Fruit fly (Drosophila melanogaster) whole organism, prepupa: ENCODE results near the gene CG42591.

Experiments
- CG10631 ChIP-seq: fragments of 200-800 bp; sonication (Bioruptor generic); optimal IDR thresholded peaks from 2 replicates; lab custom pipeline; 2016; ENCODE audit warnings: missing biosample characterization, missing genetic modification characterization
- CG11762 ChIP-seq: fragments of 200-800 bp; sonication (Bioruptor generic); optimal IDR thresholded peaks from 3 replicates; lab custom pipeline; 2016; ENCODE audit warnings: missing biosample characterization, missing genetic modification characterization; ENCODE audit not compliant: insufficient read depth
- CG11902 ChIP-seq: fragments of 200-800 bp; sonication (Bioruptor generic); optimal IDR thresholded peaks from 3 replicates; lab custom pipeline; 2016; ENCODE audit warnings: missing biosample characterization, missing genetic modification characterization
- CG15336 ChIP-seq: fragments of 200-800 bp; sonication (Bioruptor generic); IDR thresholded peaks from 2 replicates; pipeline ENCODE4 v1.3.6; 2022; ENCODE audit warnings: missing biosample characterization, missing genetic modification characterization
- CG1621 ChIP-seq: fragments of 200-800 bp; sonication (Bioruptor generic); optimal IDR thresholded peaks from 3 replicates; lab custom pipeline; 2018; ENCODE audit warnings: missing biosample characterization, mild to moderate bottlenecking, missing genetic modification characterization
- CG16779 ChIP-seq: fragments of 200-800 bp; sonication (Bioruptor generic); optimal IDR thresholded peaks from 3 replicates; lab custom pipeline; 2017; ENCODE audit warnings: missing biosample characterization, mild to moderate bottlenecking, missing genetic modification characterization
- CG3032 ChIP-seq: fragments of 200-800 bp; optimal IDR thresholded peaks from 2 replicates; lab custom pipeline; 2019; ENCODE audit warnings: missing biosample characterization, mild to moderate bottlenecking, missing genetic modification characterization, moderate library complexity
- CG34406 ChIP-seq: fragments of 200-800 bp; sonication (Bioruptor generic); optimal IDR thresholded peaks from 3 replicates; lab custom pipeline; 2016; ENCODE audit warnings: missing biosample characterization, missing genetic modification characterization
- CG3919 ChIP-seq: fragments of 200-800 bp; sonication (Bioruptor generic); optimal IDR thresholded peaks from 3 replicates; lab custom pipeline; 2016; ENCODE audit warnings: missing biosample characterization, missing genetic modification characterization
- CG6163 ChIP-seq: fragments of 200-800 bp; sonication (Bioruptor generic); IDR thresholded peaks from 3 replicates; pipeline ENCODE4 v1.3.6; 2022; ENCODE audit warnings: missing biosample characterization, missing genetic modification characterization
- CG6276 ChIP-seq: fragments of 200-800 bp; sonication (Bioruptor generic); optimal IDR thresholded peaks from 2 replicates; lab custom pipeline; 2017; ENCODE audit warnings: missing biosample characterization, mild to moderate bottlenecking, missing genetic modification characterization
- CG6792 ChIP-seq: fragments of 200-800 bp; sonication (Bioruptor generic); optimal IDR thresholded peaks from 3 replicates; lab custom pipeline; 2016; ENCODE audit warnings: missing biosample characterization, missing genetic modification characterization
- CG6808 ChIP-seq: fragments of 200-800 bp; sonication (Bioruptor generic); optimal IDR thresholded peaks from 3 replicates; lab custom pipeline; 2017; ENCODE audit warnings: missing biosample characterization, missing genetic modification characterization, mild to moderate bottlenecking, moderate library complexity, missing genetic modification reagents
- CG6854 ChIP-seq: fragments of 200-800 bp; sonication (Bioruptor generic); optimal IDR thresholded peaks from 2 replicates; lab custom pipeline; 2017; ENCODE audit warnings: missing biosample characterization, mild to moderate bottlenecking, missing genetic modification characterization
- CG8119 ChIP-seq: fragments of 200-800 bp; sonication (Bioruptor generic); IDR thresholded peaks from 3 replicates; pipeline ENCODE4 v1.3.6; 2022; ENCODE audit warnings: missing biosample characterization, missing genetic modification characterization
- Eip78C ChIP-seq: fragments of 200-800 bp; sonication (Bioruptor generic); peaks from one replicate; lab custom pipeline; 2016; ENCODE audit warnings: missing biosample characterization, missing genetic modification characterization
- Eip93F ChIP-seq: fragments of 200-800 bp; sonication (Bioruptor generic); optimal IDR thresholded peaks from 2 replicates; lab custom pipeline; 2016; ENCODE audit warnings: missing biosample characterization, mild to moderate bottlenecking, missing genetic modification characterization
- Ets21C ChIP-seq: fragments of 200-800 bp; sonication (Bioruptor generic); optimal IDR thresholded peaks from 3 replicates; lab custom pipeline; 2016; ENCODE audit warnings: missing biosample characterization, missing genetic modification characterization
- Ets96B ChIP-seq: fragments of 200-800 bp; optimal IDR thresholded peaks from 2 replicates; lab custom pipeline; 2019; ENCODE audit warnings: missing biosample characterization, mild to moderate bottlenecking, missing genetic modification characterization, moderate library complexity
- Lpt ChIP-seq: fragments of 200-800 bp; sonication (Bioruptor generic); optimal IDR thresholded peaks from 3 replicates; lab custom pipeline; 2016; ENCODE audit warnings: missing biosample characterization, missing genetic modification characterization
- Met ChIP-seq: fragments of 200-800 bp; sonication (Bioruptor generic); optimal IDR thresholded peaks from 3 replicates; lab custom pipeline; 2016; ENCODE audit warnings: missing biosample characterization, missing genetic modification characterization
- Smox ChIP-seq: fragments of 200-800 bp; sonication (Bioruptor generic); optimal IDR thresholded peaks from 3 replicates; lab custom pipeline; 2016; ENCODE audit warnings: missing biosample characterization, missing genetic modification characterization
- Sox102F ChIP-seq: fragments of 200-800 bp; sonication (Bioruptor generic); optimal IDR thresholded peaks from 2 replicates; lab custom pipeline; 2016; ENCODE audit warnings: missing biosample characterization, mild to moderate bottlenecking, missing genetic modification characterization
- acj6 ChIP-seq: fragments of 200-800 bp; sonication (Bioruptor generic); optimal IDR thresholded peaks from 3 replicates; lab custom pipeline; 2016; ENCODE audit warnings: missing biosample characterization, missing genetic modification characterization
- dac ChIP-seq: fragments of 200-800 bp; sonication (Bioruptor generic); optimal IDR thresholded peaks from 2 replicates; lab custom pipeline; 2017; ENCODE audit warnings: missing biosample characterization, mild to moderate bottlenecking, missing genetic modification characterization
- eg ChIP-seq: fragments of 200-800 bp; sonication (Bioruptor generic); IDR thresholded peaks from 3 replicates; pipeline ENCODE4 v1.3.6; 2022; ENCODE audit warnings: missing biosample characterization, missing genetic modification characterization
- esn ChIP-seq: fragments of 200-800 bp; sonication (Bioruptor generic); optimal IDR thresholded peaks from 2 replicates; lab custom pipeline; 2016; ENCODE audit warnings: missing biosample characterization, mild to moderate bottlenecking, missing genetic modification characterization, moderate library complexity
- fkh ChIP-seq: fragments of 200-800 bp; sonication (Bioruptor generic); optimal IDR thresholded peaks from 3 replicates; lab custom pipeline; 2017; ENCODE audit warnings: missing biosample characterization, mild to moderate bottlenecking, missing genetic modification characterization, moderate library complexity
- lz ChIP-seq: fragments of 200-800 bp; sonication (Bioruptor generic); optimal IDR thresholded peaks from 3 replicates; lab custom pipeline; 2016; ENCODE audit warnings: missing biosample characterization, missing genetic modification characterization
- pdm3 ChIP-seq: fragments of 200-800 bp; sonication (Bioruptor generic); optimal IDR thresholded peaks from 3 replicates; lab custom pipeline; 2016; ENCODE audit warnings: missing biosample characterization, missing genetic modification characterization
- salr ChIP-seq, 2 experiments: fragments of 200-800 bp; sonication (Bioruptor generic); optimal IDR thresholded peaks; 3 replicates each; lab custom pipeline; 2016 to 2018; ENCODE audit warnings: missing biosample characterization in 2 of 2, missing genetic modification characterization in 2 of 2, mild to moderate bottlenecking in 1 of 2
- spab ChIP-seq: fragments of 200-800 bp; sonication (Bioruptor generic); optimal IDR thresholded peaks from 2 replicates; lab custom pipeline; 2017; ENCODE audit warnings: missing biosample characterization, mild to moderate bottlenecking, missing genetic modification characterization, missing genetic modification reagents
- ss ChIP-seq, 2 experiments: fragments of 200-800 bp; sonication (Bioruptor generic); optimal IDR thresholded peaks; 2 replicates in 1 of 2; 3 replicates in 1 of 2; lab custom pipeline; 2017 to 2018; ENCODE audit warnings: mild to moderate bottlenecking in 2 of 2, missing biosample characterization in 2 of 2, missing genetic modification characterization in 2 of 2, moderate library complexity in 1 of 2
- svp ChIP-seq: fragments of 200-800 bp; sonication (Bioruptor generic); peaks from one replicate; lab custom pipeline; 2016; ENCODE audit warnings: missing biosample characterization, missing genetic modification characterization
- topi ChIP-seq: fragments of 200-800 bp; sonication (Bioruptor generic); optimal IDR thresholded peaks from 3 replicates; lab custom pipeline; 2016; ENCODE audit warnings: missing biosample characterization, missing genetic modification characterization
- vri ChIP-seq: fragments of 200-800 bp; sonication (Bioruptor generic); optimal IDR thresholded peaks from 3 replicates; lab custom pipeline; 2016; ENCODE audit warnings: missing biosample characterization, mild to moderate bottlenecking, missing genetic modification characterization

Gene CG42591

dm6 chr3L:8063214-8064156 is 6.3 kb downstream of the CG42591 start, which contains the start of gene Sarm (continued):
- peak; percentile 40 for TF ChIP-seq Ets96B
- peak; percentile 32 for TF ChIP-seq spab (GFP tag; lab: Kevin White, UChicago)
- peak; percentile 81 for TF ChIP-seq Met (GFP tag; lab: Kevin White, UChicago)
- no peak for TF ChIP-seq CG11902
- TF ChIP-seq Eip78C (GFP tag; lab: Kevin White, UChicago), result peak; percentile 24
- peak; percentile 66 for TF ChIP-seq CG6276 (GFP tag; lab: Kevin White, UChicago)
- peak; percentile 44 for TF ChIP-seq CG3032 (tag; lab: Kevin White, UChicago)
- peak in 1 of 2 experiments; percentile 62 for TF ChIP-seq salr (GFP tag; optimal IDR thresholded peaks at IDR 0.05; lab: Kevin White, UChicago)
- no peak for TF ChIP-seq dac (GFP tag; lab: Kevin White, UChicago)
- TF ChIP-seq CG16779 (tag; lab: Kevin White, UChicago), result peak; percentile 58
- no peak for TF ChIP-seq Ets21C (GFP tag; lab: Kevin White, UChicago)
- TF ChIP-seq, all 60 proteins: peak for 49

- TF ChIP-seq Eip93F (GFP tag; lab: Kevin White, UChicago), result peak; percentile 33
- peak; percentile 78 for TF ChIP-seq svp (GFP tag; lab: Kevin White, UChicago)
- TF ChIP-seq CG16779 (tag; lab: Kevin White, UChicago), result peak; percentile 38
- peak; percentile 19; the same call in 1 of the 2 replicates for TF ChIP-seq CG15336 (GFP tag; lab: Robert Waterston, UW)
- TF ChIP-seq CG6276 (GFP tag; lab: Kevin White, UChicago), result peak; percentile 37
- peak; percentile 68 for TF ChIP-seq Eip78C (GFP tag; lab: Kevin White, UChicago)
- TF ChIP-seq ss (GFP tag; optimal IDR thresholded peaks at IDR 0.05; lab: Kevin White, UChicago), result peak in 1 of 2 experiments; percentile 22
- TF ChIP-seq eg (GFP tag; lab: Robert Waterston, UW), result peak; percentile 46; the same call in 1 of the 3 replicates
- TF ChIP-seq CG6854, result peak; percentile 60
Measured at dm6 chr3L:8060188-8060856, 9.4 kb downstream of the CG42591 start.

- no peak for TF ChIP-seq esn (GFP tag; lab: Kevin White, UChicago)
- no peak for TF ChIP-seq pdm3
- TF ChIP-seq acj6 (GFP tag; lab: Kevin White, UChicago), result no peak
- no peak for TF ChIP-seq vri
- TF ChIP-seq CG1621 (tag; lab: Kevin White, UChicago), result no peak
Measured at dm6 chr3L:8059627-8060166, 10.1 kb downstream of the CG42591 start.

- TF ChIP-seq CG10631 (GFP tag; lab: Kevin White, UChicago), result no peak
- no peak for TF ChIP-seq CG6792 (GFP tag; lab: Kevin White, UChicago)
- peak; percentile 41 for TF ChIP-seq Met (GFP tag; lab: Kevin White, UChicago)
- TF ChIP-seq CG34406 (GFP tag; lab: Kevin White, UChicago), result peak; percentile 4
- TF ChIP-seq CG11762 (GFP tag; lab: Kevin White, UChicago), result no peak
- no peak for TF ChIP-seq CG11902
- peak; percentile 11 for TF ChIP-seq CG3919 (GFP tag; lab: Kevin White, UChicago)
- peak; percentile 68 for TF ChIP-seq Eip78C (GFP tag; lab: Kevin White, UChicago)
- peak; percentile 12 for TF ChIP-seq fkh
- TF ChIP-seq CG6808 (GFP tag; lab: Kevin White, UChicago), result no peak
- peak; percentile 44 for TF ChIP-seq CG6276 (GFP tag; lab: Kevin White, UChicago)
- TF ChIP-seq Sox102F, result no peak
- peak; percentile 30; the same call in 1 of the 3 replicates for TF ChIP-seq CG8119 (GFP tag; lab: Robert Waterston, UW)
- peak; percentile 16 for TF ChIP-seq acj6 (GFP tag; lab: Kevin White, UChicago)
- TF ChIP-seq eg (GFP tag; lab: Robert Waterston, UW), result 0 out of 3 replicates have a peak, but pooled peaks have one; percentile 21
- TF ChIP-seq CG3032 (tag; lab: Kevin White, UChicago), result peak; percentile 33
- 0 out of 3 replicates have a peak, but pooled peaks have one; percentile 21 for TF ChIP-seq CG6163 (GFP tag; lab: Robert Waterston, UW)
- peak; percentile 70 for TF ChIP-seq CG15336 (GFP tag; lab: Robert Waterston, UW)
- no peak for TF ChIP-seq lz (GFP tag; lab: Kevin White, UChicago)
- TF ChIP-seq Lpt, result no peak
- TF ChIP-seq Smox, result peak; percentile 20
- no peak for TF ChIP-seq CG16779 (tag; lab: Kevin White, UChicago)
- TF ChIP-seq topi (GFP tag; lab: Kevin White, UChicago), result peak; percentile 11
- TF ChIP-seq esn (GFP tag; lab: Kevin White, UChicago), result peak; percentile 41
- TF ChIP-seq svp (GFP tag; lab: Kevin White, UChicago), result peak; percentile 53
- TF ChIP-seq dac (GFP tag; lab: Kevin White, UChicago), result no peak
- peak; percentile 25 for TF ChIP-seq Eip93F (GFP tag; lab: Kevin White, UChicago)
Measured at dm6 chr3L:8058190-8058997, 11.4 kb downstream of the CG42591 start, which contains the start of gene bip1. TSS of gene bip1 (minus strand) at chr3L:8058713.
